Worm (Caenorhabditis elegans): ENCODE results near the gene W03A5.2.

DNA sequence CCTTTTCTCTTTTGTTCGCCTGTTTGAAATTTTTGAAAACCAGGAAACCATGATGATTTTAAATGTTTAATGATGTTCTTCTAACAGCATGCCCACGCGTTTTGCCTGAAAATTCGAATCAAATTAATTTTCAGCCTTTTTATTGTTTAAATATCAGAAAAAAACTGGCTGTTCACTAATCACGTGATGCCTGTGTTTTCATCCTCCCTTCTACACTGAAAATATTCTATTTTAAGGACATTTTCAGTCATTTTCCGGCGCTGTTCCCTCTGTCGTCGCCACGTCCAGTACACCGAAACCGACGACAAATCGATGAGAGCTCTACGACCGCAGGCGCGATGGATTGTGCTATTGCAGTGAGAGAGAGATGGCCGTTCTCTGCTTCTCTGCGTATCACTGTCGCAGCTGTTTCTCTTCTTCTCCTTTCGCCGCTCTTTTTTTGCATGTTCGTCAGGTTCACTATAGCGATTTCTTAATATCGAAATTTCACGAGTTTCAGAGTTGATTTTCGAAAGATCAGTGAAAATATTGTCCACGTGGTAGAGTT lies 44.0 kb downstream of the W03A5.2 start, which contains the start of gene F48E8.8:
- TF ChIP-seq klf-2 (GFP tag; conservative IDR thresholded peaks at IDR 0.05) (no peak), ztf-29 (GFP tag; IDR thresholded peaks at IDR 0.05) (no peak), tab-1 (GFP tag; IDR thresholded peaks at IDR 0.05) (no peak), med-1 (GFP tag; optimal IDR thresholded peaks at IDR 0.05; ENCODE audit: insufficient read depth) (no peak), T22C8.4 (GFP tag; IDR thresholded peaks at IDR 0.05) (peak; percentile 56), ref-1 (GFP tag; conservative IDR thresholded peaks at IDR 0.05) (no peak)

All from whole organism, midembryonic.